Fruit fly (Drosophila melanogaster) whole organism, adult: ENCODE results near the gene CG31142.

Experiments
- CG11617 ChIP-seq: fragments of 200-800 bp; sonication (Bioruptor generic); optimal IDR thresholded peaks from 2 replicates; lab custom pipeline; 2017; ENCODE audit warnings: mild to moderate bottlenecking, missing biosample characterization, missing genetic modification reagents, missing genetic modification characterization
- CG12768 ChIP-seq: fragments of 200-800 bp; sonication (Bioruptor generic); optimal IDR thresholded peaks from 2 replicates; lab custom pipeline; 2017; ENCODE audit warnings: missing biosample characterization, missing genetic modification characterization, mild to moderate bottlenecking, moderate library complexity, missing genetic modification reagents
- CG14711 ChIP-seq: fragments of 200-800 bp; sonication (Bioruptor generic); optimal IDR thresholded peaks from 2 replicates; lab custom pipeline; 2018; ENCODE audit warnings: missing biosample characterization, mild to moderate bottlenecking, missing genetic modification characterization, moderate library complexity
- CG1620 ChIP-seq: fragments of 200-800 bp; sonication (Bioruptor generic); optimal IDR thresholded peaks from 2 replicates; lab custom pipeline; 2016; ENCODE audit warnings: missing biosample characterization, missing genetic modification characterization
- CG33017 ChIP-seq: fragments of 200-800 bp; sonication (Bioruptor generic); optimal IDR thresholded peaks from 2 replicates; lab custom pipeline; 2018; ENCODE audit warnings: missing biosample characterization, mild to moderate bottlenecking, missing genetic modification characterization, moderate library complexity
- CG5204 ChIP-seq: fragments of 200-800 bp; sonication (Bioruptor generic); optimal IDR thresholded peaks from 2 replicates; lab custom pipeline; 2016; ENCODE audit warnings: missing biosample characterization, missing genetic modification characterization
- CG7045 ChIP-seq: fragments of 200-800 bp; sonication (Bioruptor generic); optimal IDR thresholded peaks from 2 replicates; lab custom pipeline; 2017; ENCODE audit warnings: missing biosample characterization, mild to moderate bottlenecking, missing genetic modification characterization
- CG7101 ChIP-seq: fragments of 200-800 bp; sonication (Bioruptor generic); optimal IDR thresholded peaks from 2 replicates; lab custom pipeline; 2018; ENCODE audit warnings: missing biosample characterization, mild to moderate bottlenecking, missing genetic modification characterization, moderate library complexity
- Clk ChIP-seq: fragments of 200-800 bp; sonication (Bioruptor generic); optimal IDR thresholded peaks from 2 replicates; lab custom pipeline; 2017; ENCODE audit warnings: missing biosample characterization, missing genetic modification characterization
- Crg-1 ChIP-seq: fragments of 200-800 bp; sonication (Bioruptor generic); optimal IDR thresholded peaks from 2 replicates; lab custom pipeline; 2016; ENCODE audit warnings: missing biosample characterization, missing genetic modification characterization
- Hr96 ChIP-seq: fragments of 200-800 bp; sonication (Bioruptor generic); optimal IDR thresholded peaks from 2 replicates; lab custom pipeline; 2016; ENCODE audit warnings: missing biosample characterization, missing genetic modification characterization
- Mnt ChIP-seq: fragments of 200-800 bp; sonication (Bioruptor generic); optimal IDR thresholded peaks from 2 replicates; lab custom pipeline; 2016; ENCODE audit warnings: missing biosample characterization, mild to moderate bottlenecking, missing genetic modification characterization
- bab1 ChIP-seq: fragments of 200-800 bp; sonication (Bioruptor generic); optimal IDR thresholded peaks from 3 replicates; lab custom pipeline; 2019; ENCODE audit warnings: missing biosample characterization, mild to moderate bottlenecking, missing genetic modification characterization, moderate library complexity
- cic ChIP-seq: fragments of 200-800 bp; sonication (Bioruptor generic); optimal IDR thresholded peaks from 2 replicates; lab custom pipeline; 2017; ENCODE audit warnings: missing biosample characterization, mild to moderate bottlenecking, missing genetic modification characterization, moderate library complexity
- cnc ChIP-seq, 2 experiments: fragments of >200 bp; optimal IDR thresholded peaks; 2 replicates each; lab custom pipeline; 2017
- kay ChIP-seq: fragments of 200-800 bp; sonication (Bioruptor generic); peaks from one replicate; lab custom pipeline; 2016; ENCODE audit warnings: missing biosample characterization, missing genetic modification characterization, borderline replicate concordance
- ovo ChIP-seq: fragments of 200-800 bp; sonication (Bioruptor generic); optimal IDR thresholded peaks from 2 replicates; lab custom pipeline; 2016; ENCODE audit warnings: missing biosample characterization, missing genetic modification characterization
- pad ChIP-seq: fragments of 200-800 bp; sonication (Bioruptor generic); optimal IDR thresholded peaks from 3 replicates; lab custom pipeline; 2017; ENCODE audit warnings: missing biosample characterization, missing genetic modification characterization, mild to moderate bottlenecking, moderate library complexity, missing genetic modification reagents
- tj ChIP-seq: fragments of 200-800 bp; sonication (Bioruptor generic); optimal IDR thresholded peaks from 3 replicates; lab custom pipeline; 2017; ENCODE audit warnings: missing biosample characterization, mild to moderate bottlenecking, missing genetic modification characterization, moderate library complexity
- toe ChIP-seq: fragments of 200-800 bp; sonication (Bioruptor generic); optimal IDR thresholded peaks from 2 replicates; lab custom pipeline; 2016; ENCODE audit warnings: missing biosample characterization, missing genetic modification characterization

Gene CG31142

dm6 chr3R:23887572-23887971 is 41.5 kb upstream of the CG31142 start:
- TF ChIP-seq pad (GFP tag; lab: Kevin White, UChicago) (no peak), Clk (GFP tag; lab: Kevin White, UChicago) (no peak), cic (GFP tag; lab: Kevin White, UChicago) (no peak), tj (no peak), ovo (no peak), Mnt (no peak), CG7045 (GFP tag; lab: Kevin White, UChicago) (no peak), cnc (optimal IDR thresholded peaks at IDR 0.05; lab: Kevin White, UChicago) (no peak), kay (no peak), CG14711 (tag; lab: Kevin White, UChicago) (no peak), CG11617 (GFP tag; lab: Kevin White, UChicago) (no peak), CG12768 (GFP tag; lab: Kevin White, UChicago) (no peak), CG33017 (tag; lab: Kevin White, UChicago) (no peak), Hr96 (GFP tag; lab: Kevin White, UChicago) (no peak), Crg-1 (GFP tag; lab: Kevin White, UChicago) (no peak), CG1620 (GFP tag; lab: Kevin White, UChicago) (no peak), CG7101 (tag; lab: Kevin White, UChicago) (no peak), CG5204 (GFP tag; lab: Kevin White, UChicago) (no peak), toe (GFP tag; lab: Kevin White, UChicago) (no peak)

dm6 chr3R:23888273-23889220 is 40.5 kb upstream of the CG31142 start:
- TF ChIP-seq ovo = no peak
- TF ChIP-seq cic (GFP tag; lab: Kevin White, UChicago) = no peak
- TF ChIP-seq CG7101 (tag; lab: Kevin White, UChicago) = peak; percentile 57
- TF ChIP-seq toe (GFP tag; lab: Kevin White, UChicago) = no peak
- TF ChIP-seq bab1 (GFP tag; lab: Kevin White, UChicago) = peak; percentile 64
- no peak for TF ChIP-seq CG5204 (GFP tag; lab: Kevin White, UChicago)
- TF ChIP-seq Clk (GFP tag; lab: Kevin White, UChicago) = no peak
- TF ChIP-seq Crg-1 (GFP tag; lab: Kevin White, UChicago) = no peak
- peak; percentile 47 for TF ChIP-seq CG33017 (tag; lab: Kevin White, UChicago)
- TF ChIP-seq Mnt = peak; percentile 0
- TF ChIP-seq CG7045 (GFP tag; lab: Kevin White, UChicago) = peak; percentile 22
- no peak for TF ChIP-seq cnc (optimal IDR thresholded peaks at IDR 0.05; lab: Kevin White, UChicago)
- no peak for TF ChIP-seq CG12768 (GFP tag; lab: Kevin White, UChicago)
- TF ChIP-seq kay = peak; percentile 10
- TF ChIP-seq CG14711 (tag; lab: Kevin White, UChicago) = peak; percentile 45
- peak; percentile 20 for TF ChIP-seq pad (GFP tag; lab: Kevin White, UChicago)

DNA sequence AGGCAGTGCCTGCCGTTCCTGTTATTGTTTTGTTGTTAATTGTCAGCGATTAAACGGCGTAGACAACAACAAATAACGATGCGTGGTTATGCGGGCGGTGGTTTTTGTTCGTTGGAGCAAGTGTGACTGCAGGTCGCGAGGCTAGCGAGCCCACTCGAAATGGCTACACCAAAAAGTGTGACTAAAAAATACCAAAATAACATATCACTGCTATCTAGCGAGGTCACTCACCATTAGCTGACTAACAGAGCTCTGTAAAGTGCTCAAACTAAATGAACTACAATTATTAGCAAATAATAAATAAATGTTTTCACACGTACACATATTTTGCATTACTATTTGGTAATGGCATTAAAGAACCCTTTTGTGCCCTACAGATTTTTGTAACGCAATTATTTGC is 39.1 kb upstream of the CG31142 start, which contains the start of gene Pli:
TSS of gene Pli (minus strand) at position 131 of the 400 bp plus-strand sequence.
- no peak for TF ChIP-seq ovo
- no peak for TF ChIP-seq CG12768 (GFP tag; lab: Kevin White, UChicago)
- peak; percentile 57 for TF ChIP-seq CG7101 (tag; lab: Kevin White, UChicago)
- no peak for TF ChIP-seq CG5204 (GFP tag; lab: Kevin White, UChicago)
- TF ChIP-seq toe (GFP tag; lab: Kevin White, UChicago) = no peak
- TF ChIP-seq pad (GFP tag; lab: Kevin White, UChicago) = peak; percentile 4
- TF ChIP-seq CG7045 (GFP tag; lab: Kevin White, UChicago) = no peak
- no peak for TF ChIP-seq cic (GFP tag; lab: Kevin White, UChicago)
- no peak for TF ChIP-seq Clk (GFP tag; lab: Kevin White, UChicago)
- peak; percentile 55 for TF ChIP-seq bab1 (GFP tag; lab: Kevin White, UChicago)
- no peak for TF ChIP-seq kay
- TF ChIP-seq CG1620 (GFP tag; lab: Kevin White, UChicago) = peak; percentile 8
- no peak for TF ChIP-seq CG33017 (tag; lab: Kevin White, UChicago)
- peak; percentile 35 for TF ChIP-seq Mnt
- no peak for TF ChIP-seq Crg-1 (GFP tag; lab: Kevin White, UChicago)
- peak; percentile 5 for TF ChIP-seq CG11617 (GFP tag; lab: Kevin White, UChicago)
- no peak for TF ChIP-seq cnc (optimal IDR thresholded peaks at IDR 0.05; lab: Kevin White, UChicago)
- peak; percentile 20 for TF ChIP-seq CG14711 (tag; lab: Kevin White, UChicago)
- TF ChIP-seq Hr96 (GFP tag; lab: Kevin White, UChicago) = no peak
- TF ChIP-seq tj = peak; percentile 50

- no peak for TF ChIP-seq kay
- peak; percentile 96 for TF ChIP-seq CG1620 (GFP tag; lab: Kevin White, UChicago)
- TF ChIP-seq ovo = peak; percentile 82
- peak; percentile 86 for TF ChIP-seq CG7101 (tag; lab: Kevin White, UChicago)
- TF ChIP-seq tj = peak; percentile 61
- peak; percentile 64 for TF ChIP-seq CG5204 (GFP tag; lab: Kevin White, UChicago)
- TF ChIP-seq cnc (optimal IDR thresholded peaks at IDR 0.05; lab: Kevin White, UChicago) = no peak
- peak; percentile 86 for TF ChIP-seq pad (GFP tag; lab: Kevin White, UChicago)
- TF ChIP-seq Hr96 (GFP tag; lab: Kevin White, UChicago) = peak; percentile 78
- TF ChIP-seq cic (GFP tag; lab: Kevin White, UChicago) = peak; percentile 32
- TF ChIP-seq Mnt = peak; percentile 80
- peak; percentile 67 for TF ChIP-seq CG7045 (GFP tag; lab: Kevin White, UChicago)
- peak; percentile 53 for TF ChIP-seq CG33017 (tag; lab: Kevin White, UChicago)
- TF ChIP-seq toe (GFP tag; lab: Kevin White, UChicago) = peak; percentile 76
- peak; percentile 84 for TF ChIP-seq bab1 (GFP tag; lab: Kevin White, UChicago)
- TF ChIP-seq Clk (GFP tag; lab: Kevin White, UChicago) = peak; percentile 75
- peak; percentile 95 for TF ChIP-seq Crg-1 (GFP tag; lab: Kevin White, UChicago)
- TF ChIP-seq CG14711 (tag; lab: Kevin White, UChicago) = peak; percentile 59
- peak; percentile 83 for TF ChIP-seq CG12768 (GFP tag; lab: Kevin White, UChicago)
- TF ChIP-seq CG11617 (GFP tag; lab: Kevin White, UChicago) = peak; percentile 2
Measured at dm6 chr3R:23890886-23891285, 38.2 kb upstream of the CG31142 start, which contains the start of gene TfIIA-S. Gene TfIIA-S, minus strand, starts transcription at chr3R:23891060.
